Worm (Caenorhabditis elegans): ENCODE results near the gene C08F11.7.

- TF ChIP-seq pqm-1 (tag; optimal IDR thresholded peaks at IDR 0.05) (no peak), unc-130 (tag; optimal IDR thresholded peaks at IDR 0.05) (no peak), mdl-1 (tag; optimal IDR thresholded peaks at IDR 0.05) (no peak), nhr-11 (tag; optimal IDR thresholded peaks at IDR 0.05) (no peak), nhr-85 (tag) (no peak), lin-13 (GFP tag; optimal IDR thresholded peaks at IDR 0.05) (no peak), rnt-1 (tag; optimal IDR thresholded peaks at IDR 0.05) (no peak), ceh-88 (GFP tag; IDR thresholded peaks at IDR 0.05) (no peak), nhr-77 (tag; optimal IDR thresholded peaks at IDR 0.05) (no peak), mep-1 (tag; optimal IDR thresholded peaks at IDR 0.05) (no peak), ztf-11 (tag; optimal IDR thresholded peaks at IDR 0.05) (no peak), lin-35 (GFP tag; optimal IDR thresholded peaks at IDR 0.05) (no peak)
Observed at ce11 chrIV:13647558-13647957, 10.5 kb downstream of the C08F11.7 start, which contains the start of gene ule-4.
